Worm (Caenorhabditis elegans): ENCODE results near the gene F53H8.3.

Gene F53H8.3

DNA sequence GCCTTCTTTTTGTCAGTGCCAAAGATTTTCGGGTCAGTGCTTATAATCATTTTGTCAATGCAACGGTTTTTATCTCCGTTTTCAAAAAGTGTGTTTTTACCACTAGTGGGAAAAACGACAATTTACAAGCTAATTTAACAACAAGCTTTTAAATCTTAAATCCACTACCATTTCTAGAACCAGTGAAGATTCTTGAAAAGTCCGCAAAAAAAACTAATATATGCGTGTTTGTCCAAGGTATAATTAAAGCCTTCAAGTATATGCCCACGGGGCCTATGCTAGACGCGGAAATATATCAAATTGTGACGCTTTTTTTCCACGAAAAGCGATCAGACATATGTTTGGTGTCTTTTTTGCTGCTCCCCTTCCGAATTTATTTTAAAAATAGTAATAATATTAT, 25.8 kb upstream of the F53H8.3 start:
- TF ChIP-seq attf-3 (GFP tag; conservative IDR thresholded peaks at IDR 0.05) (no peak), sptf-2 (GFP tag; optimal IDR thresholded peaks at IDR 0.05) (no peak), cebp-1 (GFP tag; IDR thresholded peaks at IDR 0.05) (no peak), cebp-1 (tag; optimal IDR thresholded peaks at IDR 0.05) (no peak), F57C9.4 (tag; optimal IDR thresholded peaks at IDR 0.05) (no peak), fkh-3 (tag; optimal IDR thresholded peaks at IDR 0.05) (no peak), B0261.1 (tag; optimal IDR thresholded peaks at IDR 0.05) (no peak), mes-4 (tag; optimal IDR thresholded peaks at IDR 0.05) (no peak), sea-2 (GFP tag; IDR thresholded peaks at IDR 0.05) (no peak), aptf-3 (GFP tag; IDR thresholded peaks at IDR 0.05) (no peak), lsl-1 (GFP tag; optimal IDR thresholded peaks at IDR 0.05) (no peak), pbrm-1 (GFP tag; IDR thresholded peaks at IDR 0.05) (no peak), him-1 (tag; optimal IDR thresholded peaks at IDR 0.05) (no peak), snpc-4 (GFP tag; optimal IDR thresholded peaks at IDR 0.05) (no peak), snpc-4 (tag; optimal IDR thresholded peaks at IDR 0.05) (no peak), C17E4.6 (GFP tag; IDR thresholded peaks at IDR 0.05) (no peak), ZK185.1 (tag; optimal IDR thresholded peaks at IDR 0.05; ENCODE audit: poor library complexity, severe bottlenecking) (no peak), aptf-2 (GFP tag; conservative IDR thresholded peaks at IDR 0.05) (no peak), hlh-12 (tag; optimal IDR thresholded peaks at IDR 0.05) (no peak), ceh-27 (GFP tag; optimal IDR thresholded peaks at IDR 0.05) (no peak)

DNA sequence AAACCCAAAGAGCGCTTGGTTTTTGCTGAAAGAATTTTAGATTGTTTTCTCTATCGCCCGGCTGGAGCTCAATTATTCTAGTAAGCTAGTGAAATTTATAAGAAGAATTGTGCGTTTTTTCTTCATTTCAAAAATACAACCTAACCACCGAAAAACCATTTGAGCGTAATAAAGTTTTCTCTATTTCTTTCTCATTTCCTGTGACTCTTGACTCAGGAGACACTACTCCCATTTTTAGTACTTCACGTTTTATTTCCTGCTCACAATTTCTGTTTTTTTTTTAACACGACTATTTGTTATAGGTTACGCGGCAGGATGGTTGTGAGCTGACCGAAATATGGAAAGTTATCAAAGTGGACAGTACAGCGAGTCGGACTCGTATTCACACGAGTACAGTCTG, 25.4 kb upstream of the F53H8.3 start, which contains the start of gene F35H12.6:
F35H12.6 (plus strand) TSS at position 301 of the 400 bp plus-strand sequence.
- TF ChIP-seq snpc-1.1 (tag; optimal IDR thresholded peaks at IDR 0.05; ENCODE audit: insufficient read depth) (no peak), egl-44 (GFP tag; IDR thresholded peaks at IDR 0.05) (no peak), Y95B8A.8 (GFP tag; IDR thresholded peaks at IDR 0.05) (no peak), F49E8.2 (tag; optimal IDR thresholded peaks at IDR 0.05; ENCODE audit: insufficient read depth) (no peak), zim-3 (tag; optimal IDR thresholded peaks at IDR 0.05) (no peak), lin-40 (tag; optimal IDR thresholded peaks at IDR 0.05) (no peak), hlh-26 (GFP tag; conservative IDR thresholded peaks at IDR 0.05) (no peak), let-607 (tag; optimal IDR thresholded peaks at IDR 0.05) (no peak), sptf-2 (GFP tag; optimal IDR thresholded peaks at IDR 0.05) (no peak), somi-1 (GFP tag; optimal IDR thresholded peaks at IDR 0.05) (no peak), D2030.7 (GFP tag; IDR thresholded peaks at IDR 0.05) (no peak), aptf-2 (GFP tag; conservative IDR thresholded peaks at IDR 0.05) (no peak), K11D2.4 (GFP tag; IDR thresholded peaks at IDR 0.05) (no peak), repo-1 (tag; optimal IDR thresholded peaks at IDR 0.05) (no peak), ama-1 (optimal IDR thresholded peaks at IDR 0.05) (no peak), ama-1 (GFP tag; optimal IDR thresholded peaks at IDR 0.05) (no peak), attf-5 (GFP tag; optimal IDR thresholded peaks at IDR 0.05) (no peak), mes-4 (tag; optimal IDR thresholded peaks at IDR 0.05) (no peak), Y53F4B.3 (GFP tag; IDR thresholded peaks at IDR 0.05) (no peak), ztf-18 (tag; optimal IDR thresholded peaks at IDR 0.05) (no peak)

DNA sequence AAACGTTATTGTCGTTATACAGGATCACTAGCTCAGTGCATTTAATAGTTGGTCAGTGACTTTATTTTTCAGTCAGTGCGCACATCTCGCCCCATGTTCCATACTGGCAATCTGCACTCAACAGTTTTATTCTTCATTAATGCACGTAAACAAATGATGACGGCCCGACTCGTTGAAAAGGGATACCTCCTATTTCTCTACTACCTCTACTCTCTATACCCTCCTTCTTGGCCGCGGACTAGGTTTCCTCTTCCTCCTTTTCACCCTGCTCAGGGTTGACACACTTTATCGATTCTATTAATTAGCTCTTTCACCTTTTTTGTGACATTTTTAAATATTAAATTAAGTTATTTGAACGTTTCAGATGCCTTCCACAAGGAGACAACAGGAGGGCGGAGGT, 22.8 kb upstream of the F53H8.3 start, which contains the start of gene sel-12:
sel-12 (plus strand) TSS at position 358 of the 400 bp plus-strand sequence.
- TF ChIP-seq aptf-3 (GFP tag; IDR thresholded peaks at IDR 0.05) (no peak), lir-1 (GFP tag; conservative IDR thresholded peaks at IDR 0.05) (no peak), F52B5.7 (tag; optimal IDR thresholded peaks at IDR 0.05) (no peak), nfya-2 (GFP tag; IDR thresholded peaks at IDR 0.05) (no peak), ztf-6 (GFP tag; IDR thresholded peaks at IDR 0.05) (no peak), ZK185.1 (tag; optimal IDR thresholded peaks at IDR 0.05; ENCODE audit: poor library complexity, severe bottlenecking) (no peak), lin-35 (GFP tag; optimal IDR thresholded peaks at IDR 0.05) (no peak)
